Worm (Caenorhabditis elegans) whole organism, midembryonic: ENCODE results near the gene asp-15.

ENCODE experiments used
- T22C8.4 ChIP-seq: fragments of 200-800 bp; sonication (Bioruptor generic); IDR thresholded peaks from 2 replicates; pipeline ENCODE4 v1.3.6; 2022; ENCODE audit warnings: missing genetic modification characterization, missing compliant biosample characterization
- flt-1 ChIP-seq: fragments of 200-800 bp; sonication (Bioruptor generic); IDR thresholded peaks from 2 replicates; pipeline ENCODE4 v1.3.6; 2022; ENCODE audit warnings: missing genetic modification characterization, missing compliant biosample characterization
- ref-1 ChIP-seq: fragments of 200-800 bp; sonication (Bioruptor generic); conservative IDR thresholded peaks from 2 replicates; pipeline ENCODE4 v1.3.6; 2022; ENCODE audit warnings: missing genetic modification reagents, missing genetic modification characterization, missing compliant biosample characterization
- tab-1 ChIP-seq: fragments of 200-800 bp; sonication (Bioruptor generic); IDR thresholded peaks from 2 replicates; pipeline ENCODE4 v1.3.6; 2022; ENCODE audit warnings: missing genetic modification characterization, missing compliant biosample characterization
- ztf-23 ChIP-seq: fragments of 200-800 bp; sonication (Bioruptor generic); IDR thresholded peaks from 2 replicates; pipeline ENCODE4 v1.3.6; 2022; ENCODE audit warnings: missing genetic modification reagents, missing genetic modification characterization, missing compliant biosample characterization
- ztf-29 ChIP-seq: fragments of 200-800 bp; sonication (Bioruptor generic); IDR thresholded peaks from 2 replicates; pipeline ENCODE4 v1.3.6; 2022; ENCODE audit warnings: missing genetic modification reagents, missing genetic modification characterization, missing compliant biosample characterization

- TF ChIP-seq tab-1 (GFP tag; lab: Robert Waterston, UW) (no peak), ref-1 (GFP tag; lab: Robert Waterston, UW) (no peak), flt-1 (GFP tag; lab: Robert Waterston, UW) (no peak), T22C8.4 (GFP tag; lab: Robert Waterston, UW) (peak; percentile 74), ztf-29 (no peak), ztf-23 (GFP tag; lab: Robert Waterston, UW) (no peak)
Observed at ce11 chrV:19036061-19036460, 8.6 kb downstream of the asp-15 start.
